Worm (Caenorhabditis elegans) whole organism, L1 larva: ENCODE data around the gene Y34B4A.7.

Source experiments
- C04F5.9 ChIP-seq: sonication (generic microtip); optimal IDR thresholded peaks from 2 replicates; lab custom pipeline; 2016; ENCODE audit warnings: missing genetic modification characterization, missing compliant biosample characterization
- ceh-82 ChIP-seq, 3 experiments: fragments of 150-350 bp in 1 of 3; sonication (generic microtip) in 2 of 3; optimal IDR thresholded peaks; 2 replicates each; lab custom pipeline; 2014 to 2017; ENCODE audit warnings: missing biosample characterization in 3 of 3, missing genetic modification characterization in 3 of 3
- elt-2 ChIP-seq: sonication (generic microtip); optimal IDR thresholded peaks from 2 replicates; lab custom pipeline; 2016; ENCODE audit warnings: missing genetic modification characterization, mild to moderate bottlenecking, inconsistent platforms, missing compliant biosample characterization, missing genetic modification reagents
- fkh-8 ChIP-seq: sonication (generic microtip); optimal IDR thresholded peaks from 2 replicates; lab custom pipeline; 2016; ENCODE audit warnings: mild to moderate bottlenecking, missing genetic modification characterization, missing compliant biosample characterization
- jun-1 ChIP-seq: fragments of 150-350 bp; optimal IDR thresholded peaks from 2 replicates; lab custom pipeline; 2014; ENCODE audit warnings: missing biosample characterization, missing genetic modification reagents, missing genetic modification characterization
- mdl-1 ChIP-seq, 2 experiments: fragments of 150-350 bp; optimal IDR thresholded peaks; 2 replicates each; lab custom pipeline; 2014 to 2017; ENCODE audit warnings: missing biosample characterization in 2 of 2, missing genetic modification characterization in 2 of 2, inconsistent platforms in 1 of 2
- nhr-11 ChIP-seq: fragments of 150-350 bp; optimal IDR thresholded peaks from 2 replicates; lab custom pipeline; 2014; ENCODE audit warnings: missing biosample characterization, missing genetic modification characterization
- swsn-7 ChIP-seq: sonication (generic microtip); optimal IDR thresholded peaks from 2 replicates; lab custom pipeline; 2016; ENCODE audit warnings: missing genetic modification characterization, missing compliant biosample characterization
- unc-30 ChIP-seq: sonication (generic microtip); optimal IDR thresholded peaks from 2 replicates; lab custom pipeline; 2017; ENCODE audit warnings: missing biosample characterization, missing genetic modification characterization
- ztf-4 ChIP-seq: fragments of 150-350 bp; optimal IDR thresholded peaks from 2 replicates; lab custom pipeline; 2014; ENCODE audit warnings: missing biosample characterization, missing genetic modification characterization

DNA sequence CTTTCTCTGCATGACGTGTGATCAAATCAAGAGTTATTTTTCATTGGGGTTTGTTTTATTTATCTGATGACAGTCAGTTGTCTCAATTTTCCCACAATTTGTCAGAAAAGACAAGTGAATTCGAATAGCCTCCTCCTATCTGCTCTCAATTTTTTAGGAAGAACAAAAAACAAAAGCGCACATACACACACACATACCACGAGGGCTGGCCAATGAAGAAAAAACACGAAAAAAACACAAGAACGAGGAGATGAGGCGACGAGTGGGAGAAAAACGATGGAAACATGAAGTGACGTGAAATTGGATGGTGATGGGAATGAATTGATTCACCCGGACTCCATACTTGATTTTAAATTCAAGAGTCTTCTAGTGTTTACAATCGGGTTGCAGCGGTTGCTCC is 49.7 kb downstream of the Y34B4A.7 start:
- no peak for TF ChIP-seq jun-1 (tag; lab: Kevin White, UChicago)
- no peak for TF ChIP-seq unc-30 (tag; lab: Kevin White, UChicago)
- TF ChIP-seq nhr-11 (tag; lab: Kevin White, UChicago), result no peak
- TF ChIP-seq ceh-82 (tag; optimal IDR thresholded peaks at IDR 0.05; lab: Kevin White, UChicago), result no peak
- no peak for TF ChIP-seq elt-2 (tag; lab: Kevin White, UChicago)
- TF ChIP-seq fkh-8 (tag; lab: Kevin White, UChicago), result no peak
- TF ChIP-seq mdl-1 (tag; optimal IDR thresholded peaks at IDR 0.05; lab: Kevin White, UChicago), result no peak
- TF ChIP-seq ztf-4 (tag; lab: Kevin White, UChicago), result no peak
- no peak for TF ChIP-seq swsn-7
- no peak for TF ChIP-seq C04F5.9 (tag; lab: Kevin White, UChicago)
